Fruit fly (Drosophila melanogaster) whole organism, embryonic: Measurements from ENCODE around the gene Desat1.

Experiments used
- Adf1 ChIP-seq: fragments of 200-800 bp; sonication (Bioruptor generic); IDR thresholded peaks from 2 replicates; pipeline ENCODE4 v1.3.6; 2022; ENCODE audit warnings: missing biosample characterization, missing genetic modification characterization
- BEAF-32 ChIP-seq: fragments of 200-800 bp; sonication (Bioruptor generic); optimal IDR thresholded peaks from 3 replicates; lab custom pipeline; 2017; ENCODE audit warnings: missing biosample characterization, missing genetic modification characterization, mild to moderate bottlenecking, moderate library complexity, missing genetic modification reagents
- BtbVII ChIP-seq: fragments of 200-800 bp; sonication (Bioruptor generic); optimal IDR thresholded peaks from 3 replicates; lab custom pipeline; 2017; ENCODE audit warnings: missing biosample characterization, mild to moderate bottlenecking, missing genetic modification characterization
- C15 ChIP-seq: fragments of 200-800 bp; sonication (Bioruptor generic); IDR thresholded peaks from 3 replicates; pipeline ENCODE4 v1.3.6; 2022; ENCODE audit warnings: missing biosample characterization, missing genetic modification characterization
- CG10274 ChIP-seq: fragments of 200-800 bp; sonication (Bioruptor generic); optimal IDR thresholded peaks from 3 replicates; lab custom pipeline; 2017; ENCODE audit warnings: missing biosample characterization, mild to moderate bottlenecking, missing genetic modification characterization
- CG10654 ChIP-seq: fragments of 200-800 bp; sonication (Bioruptor generic); optimal IDR thresholded peaks from 2 replicates; lab custom pipeline; 2016; ENCODE audit warnings: missing biosample characterization, missing genetic modification characterization
- CG11723 ChIP-seq: fragments of 200-800 bp; sonication (Bioruptor generic); optimal IDR thresholded peaks from 2 replicates; lab custom pipeline; 2017; ENCODE audit warnings: missing biosample characterization, mild to moderate bottlenecking, missing genetic modification characterization
- CG12299 ChIP-seq: fragments of 200-800 bp; sonication (Bioruptor generic); optimal IDR thresholded peaks from 2 replicates; lab custom pipeline; 2018; ENCODE audit warnings: missing biosample characterization, mild to moderate bottlenecking, missing genetic modification characterization
- CG12391 ChIP-seq: fragments of 200-800 bp; sonication (Bioruptor generic); optimal IDR thresholded peaks from 3 replicates; lab custom pipeline; 2018; ENCODE audit warnings: missing biosample characterization, mild to moderate bottlenecking, missing genetic modification characterization, moderate library complexity
- CG13424 ChIP-seq: fragments of 200-800 bp; sonication (Bioruptor generic); optimal IDR thresholded peaks from 2 replicates; lab custom pipeline; 2019; ENCODE audit warnings: missing biosample characterization, mild to moderate bottlenecking, missing genetic modification characterization, moderate library complexity
- CG14014 ChIP-seq: fragments of 200-800 bp; sonication (Bioruptor generic); IDR thresholded peaks from 2 replicates; pipeline ENCODE4 v1.3.6; 2022; ENCODE audit warnings: missing biosample characterization, missing genetic modification characterization
- CG14441 ChIP-seq: fragments of 200-800 bp; sonication (Bioruptor generic); IDR thresholded peaks from 2 replicates; pipeline ENCODE4 v1.3.6; 2022; ENCODE audit warnings: missing biosample characterization, missing genetic modification characterization
- CG14965 ChIP-seq: fragments of 200-800 bp; sonication (Bioruptor generic); optimal IDR thresholded peaks from 2 replicates; lab custom pipeline; 2016; ENCODE audit warnings: missing biosample characterization, missing genetic modification characterization, borderline replicate concordance
- CG15073 ChIP-seq: fragments of 200-800 bp; sonication (Bioruptor generic); optimal IDR thresholded peaks from 2 replicates; lab custom pipeline; 2016; ENCODE audit warnings: missing biosample characterization, missing genetic modification characterization
- CG16815 ChIP-seq: fragments of 200-800 bp; sonication (Bioruptor generic); optimal IDR thresholded peaks from 3 replicates; lab custom pipeline; 2017; ENCODE audit warnings: missing biosample characterization, mild to moderate bottlenecking, missing genetic modification characterization
- CG17568 ChIP-seq: fragments of 200-800 bp; sonication (Bioruptor generic); optimal IDR thresholded peaks from 2 replicates; lab custom pipeline; 2018; ENCODE audit warnings: missing biosample characterization, mild to moderate bottlenecking, missing genetic modification characterization, moderate library complexity
- CG2678 ChIP-seq: fragments of 200-800 bp; sonication (Bioruptor generic); optimal IDR thresholded peaks from 3 replicates; lab custom pipeline; 2019; ENCODE audit warnings: missing biosample characterization, mild to moderate bottlenecking, missing genetic modification characterization, moderate library complexity
- CG30403 ChIP-seq: fragments of 200-800 bp; sonication (Bioruptor generic); optimal IDR thresholded peaks from 3 replicates; lab custom pipeline; 2016; ENCODE audit warnings: missing biosample characterization, missing genetic modification characterization
- CG3065 ChIP-seq: fragments of 200-800 bp; sonication (Bioruptor generic); optimal IDR thresholded peaks from 2 replicates; lab custom pipeline; 2016; ENCODE audit warnings: missing biosample characterization, missing genetic modification characterization
- CG3407 ChIP-seq: fragments of 200-800 bp; sonication (Bioruptor generic); optimal IDR thresholded peaks from 2 replicates; lab custom pipeline; 2018; ENCODE audit warnings: missing biosample characterization, mild to moderate bottlenecking, missing genetic modification characterization
- CG6683 ChIP-seq: fragments of 200-800 bp; sonication (Bioruptor generic); optimal IDR thresholded peaks from 2 replicates; lab custom pipeline; 2017; ENCODE audit warnings: missing biosample characterization, mild to moderate bottlenecking, missing genetic modification characterization, missing genetic modification reagents
- CG7745 ChIP-seq: fragments of 200-800 bp; sonication (Bioruptor generic); optimal IDR thresholded peaks from 2 replicates; lab custom pipeline; 2018; ENCODE audit warnings: missing biosample characterization, mild to moderate bottlenecking, missing genetic modification characterization, moderate library complexity
- CG8359 ChIP-seq: fragments of 200-800 bp; sonication (Bioruptor generic); optimal IDR thresholded peaks from 2 replicates; lab custom pipeline; 2017; ENCODE audit warnings: missing biosample characterization, mild to moderate bottlenecking, missing genetic modification characterization, borderline replicate concordance
- CG9437 ChIP-seq: fragments of 200-800 bp; sonication (Bioruptor generic); optimal IDR thresholded peaks from 2 replicates; lab custom pipeline; 2018; ENCODE audit warnings: missing biosample characterization, mild to moderate bottlenecking, missing genetic modification characterization
- D19A ChIP-seq: fragments of 200-800 bp; optimal IDR thresholded peaks from 3 replicates; lab custom pipeline; 2019; ENCODE audit warnings: missing biosample characterization, mild to moderate bottlenecking, missing genetic modification characterization, moderate library complexity
- D19B ChIP-seq: fragments of 200-800 bp; sonication (Bioruptor generic); optimal IDR thresholded peaks from 2 replicates; lab custom pipeline; 2017; ENCODE audit warnings: missing biosample characterization, mild to moderate bottlenecking, missing genetic modification characterization
- Dbx ChIP-seq: fragments of 200-800 bp; sonication (Bioruptor generic); IDR thresholded peaks from 3 replicates; pipeline ENCODE4 v1.3.6; 2022; ENCODE audit warnings: missing biosample characterization, missing genetic modification characterization
- Dek ChIP-seq: fragments of 200-800 bp; sonication (Bioruptor generic); optimal IDR thresholded peaks from 3 replicates; lab custom pipeline; 2019; ENCODE audit warnings: missing biosample characterization, mild to moderate bottlenecking, missing genetic modification characterization, moderate library complexity
- Fer3 ChIP-seq: fragments of 200-800 bp; sonication (Bioruptor generic); optimal IDR thresholded peaks from 2 replicates; lab custom pipeline; 2018; ENCODE audit warnings: missing biosample characterization, mild to moderate bottlenecking, missing genetic modification characterization, moderate library complexity
- HmgD ChIP-seq: fragments of 200-800 bp; sonication (Bioruptor generic); optimal IDR thresholded peaks from 3 replicates; lab custom pipeline; 2016; ENCODE audit warnings: missing biosample characterization, missing genetic modification characterization
- Hr51 ChIP-seq, 2 experiments: fragments of 200-800 bp; sonication (Bioruptor generic); optimal IDR thresholded peaks; 2 replicates in 1 of 2; 3 replicates in 1 of 2; lab custom pipeline; 2016 to 2018; ENCODE audit warnings: missing biosample characterization in 2 of 2, missing genetic modification characterization in 2 of 2, mild to moderate bottlenecking in 1 of 2, moderate library complexity in 1 of 2
- NfI ChIP-seq: fragments of 200-800 bp; sonication (Bioruptor generic); optimal IDR thresholded peaks from 3 replicates; lab custom pipeline; 2018; ENCODE audit warnings: missing biosample characterization, mild to moderate bottlenecking, missing genetic modification characterization, moderate library complexity
- Sry-β ChIP-seq: fragments of 200-800 bp; sonication (Bioruptor generic); optimal IDR thresholded peaks from 2 replicates; lab custom pipeline; 2018; ENCODE audit warnings: missing biosample characterization, mild to moderate bottlenecking, missing genetic modification characterization, moderate library complexity
- Ssrp ChIP-seq: fragments of 200-800 bp; sonication (Bioruptor generic); optimal IDR thresholded peaks from 2 replicates; lab custom pipeline; 2018; ENCODE audit warnings: missing biosample characterization, mild to moderate bottlenecking, missing genetic modification characterization, moderate library complexity
- Stat92E ChIP-seq, 3 experiments: fragments of >200 bp in 2 of 3; fragments of 200-800 bp in 1 of 3; sonication (Bioruptor generic) in 1 of 3; optimal IDR thresholded peaks; 2 replicates each; lab custom pipeline; 2017 to 2019; ENCODE audit warnings: missing biosample characterization in 3 of 3, missing genetic modification characterization in 3 of 3, mild to moderate bottlenecking in 1 of 3, moderate library complexity in 1 of 3
- gem ChIP-seq: fragments of 200-800 bp; sonication (Bioruptor generic); optimal IDR thresholded peaks from 2 replicates; lab custom pipeline; 2019; ENCODE audit warnings: missing biosample characterization, mild to moderate bottlenecking, missing genetic modification characterization, moderate library complexity
- grn ChIP-seq: fragments of 200-800 bp; sonication (Bioruptor generic); optimal IDR thresholded peaks from 3 replicates; lab custom pipeline; 2017; ENCODE audit warnings: missing biosample characterization, missing genetic modification characterization
- gsb ChIP-seq: fragments of 200-800 bp; sonication (Bioruptor generic); IDR thresholded peaks from 2 replicates; pipeline ENCODE4 v1.3.6; 2022; ENCODE audit warnings: missing biosample characterization, missing genetic modification characterization
- h ChIP-seq: fragments of >200 bp; optimal IDR thresholded peaks from 2 replicates; lab custom pipeline; 2017
- insv ChIP-seq, 2 experiments: fragments of 200-800 bp; sonication (Bioruptor generic); optimal IDR thresholded peaks; 3 replicates each; lab custom pipeline; 2016 to 2018; ENCODE audit warnings: missing biosample characterization in 2 of 2, missing genetic modification characterization in 2 of 2
- lmd ChIP-seq: fragments of 200-800 bp; sonication (Bioruptor generic); IDR thresholded peaks from 2 replicates; pipeline ENCODE4 v1.3.6; 2022; ENCODE audit warnings: missing biosample characterization, missing genetic modification characterization
- nom ChIP-seq: fragments of 200-800 bp; sonication (Bioruptor generic); optimal IDR thresholded peaks from 2 replicates; lab custom pipeline; 2017; ENCODE audit warnings: missing biosample characterization, missing genetic modification characterization, mild to moderate bottlenecking, moderate library complexity, missing genetic modification reagents
- org-1 ChIP-seq: fragments of 200-800 bp; sonication (Bioruptor generic); optimal IDR thresholded peaks from 2 replicates; lab custom pipeline; 2017; ENCODE audit warnings: missing biosample characterization, missing genetic modification characterization
- pan ChIP-seq, 4 experiments: fragments of >200 bp in 3 of 4; fragments of 200-800 bp in 1 of 4; sonication (Bioruptor generic) in 1 of 4; optimal IDR thresholded peaks in 3 of 4; IDR thresholded peaks in 1 of 4; 2 replicates each; pipeline versions ENCODE4 v1.3.6 to Lab custom; 2017 to 2022; ENCODE audit warnings: missing biosample characterization in 2 of 4, missing genetic modification characterization in 2 of 4, mixed read lengths in 1 of 4
- run ChIP-seq: fragments of 200-800 bp; sonication (Bioruptor generic); optimal IDR thresholded peaks from 3 replicates; lab custom pipeline; 2018; ENCODE audit warnings: missing biosample characterization, mild to moderate bottlenecking, missing genetic modification characterization
- tgo ChIP-seq: fragments of 200-800 bp; sonication (Bioruptor generic); IDR thresholded peaks from 3 replicates; pipeline ENCODE4 v1.3.6; 2022; ENCODE audit warnings: missing biosample characterization, missing genetic modification characterization
- wdn ChIP-seq: fragments of 200-800 bp; sonication (Bioruptor generic); IDR thresholded peaks from 2 replicates; pipeline ENCODE4 v1.3.6; 2022; ENCODE audit warnings: missing biosample characterization, missing genetic modification characterization
- wek ChIP-seq: fragments of 200-800 bp; sonication (Bioruptor generic); optimal IDR thresholded peaks from 3 replicates; lab custom pipeline; 2018; ENCODE audit warnings: missing biosample characterization, mild to moderate bottlenecking, missing genetic modification characterization, moderate library complexity
- yki ChIP-seq: fragments of >200 bp; optimal IDR thresholded peaks from 3 replicates; lab custom pipeline; 2018

Gene Desat1

dm6 chr3R:12439401-12440143, at the start of gene Desat1 (continued):
- TF ChIP-seq C15 (GFP tag; lab: Robert Waterston, UW): no peak
- peak; percentile 11 for TF ChIP-seq gem (tag; lab: Kevin White, UChicago)
- TF ChIP-seq CG9437 (GFP tag; lab: Kevin White, UChicago): no peak
- peak; percentile 88 for TF ChIP-seq BEAF-32 (GFP tag; lab: Kevin White, UChicago)
- no peak for TF ChIP-seq CG15073 (GFP tag; lab: Kevin White, UChicago)
- TF ChIP-seq CG12391 (tag; lab: Kevin White, UChicago): peak; percentile 20
- no peak for TF ChIP-seq run (tag; lab: Kevin White, UChicago)
- TF ChIP-seq CG10654 (GFP tag; lab: Kevin White, UChicago): no peak
- no peak for TF ChIP-seq CG6683 (GFP tag; lab: Kevin White, UChicago)
- no peak for TF ChIP-seq org-1 (GFP tag; lab: Kevin White, UChicago)
- no peak for TF ChIP-seq nom
- TF ChIP-seq CG10274 (GFP tag; lab: Kevin White, UChicago): no peak
- no peak for TF ChIP-seq HmgD (GFP tag; lab: Kevin White, UChicago)
- TF ChIP-seq Fer3 (tag; lab: Kevin White, UChicago): no peak
- peak in 1 of 3 experiments; percentile 41 for TF ChIP-seq Stat92E (GFP tag; optimal IDR thresholded peaks at IDR 0.05; lab: Kevin White, UChicago)
- no peak for TF ChIP-seq CG3407
- peak; percentile 55 for TF ChIP-seq D19A (tag; lab: Kevin White, UChicago)
- TF ChIP-seq yki (lab: Kevin White, UChicago): no peak
- no peak for TF ChIP-seq Dbx (GFP tag; lab: Robert Waterston, UW)
- TF ChIP-seq Ssrp (tag; lab: Kevin White, UChicago): no peak
- TF ChIP-seq Hr51 (GFP tag; optimal IDR thresholded peaks at IDR 0.05; lab: Kevin White, UChicago): no peak
- TF ChIP-seq CG8359 (GFP tag; lab: Kevin White, UChicago): no peak
- TF ChIP-seq grn (GFP tag; lab: Kevin White, UChicago): no peak
- TF ChIP-seq CG7745 (tag; lab: Kevin White, UChicago): no peak
- TF ChIP-seq CG14014 (GFP tag; lab: Robert Waterston, UW): no peak
- TF ChIP-seq Dek (tag; lab: Kevin White, UChicago): no peak
- TF ChIP-seq pan (optimal IDR thresholded peaks at IDR 0.05; lab: Kevin White, UChicago): no peak
- no peak for TF ChIP-seq pan (GFP tag; optimal IDR thresholded peaks at IDR 0.05 in 1 of 2, IDR thresholded peaks at IDR 0.05 in 1 of 2)
- TF ChIP-seq gsb (GFP tag; lab: Robert Waterston, UW): no peak
- TF ChIP-seq CG12299 (tag; lab: Kevin White, UChicago): no peak
- no peak for TF ChIP-seq NfI
- TF ChIP-seq CG14441: no peak
- TF ChIP-seq CG14965 (GFP tag; lab: Kevin White, UChicago): no peak
- TF ChIP-seq CG2678 (tag; lab: Kevin White, UChicago): no peak
- no peak for TF ChIP-seq CG13424 (tag; lab: Kevin White, UChicago)
- no peak for TF ChIP-seq Adf1 (GFP tag; lab: Robert Waterston, UW)
- no peak for TF ChIP-seq wdn
- no peak for TF ChIP-seq D19B
- no peak for TF ChIP-seq tgo
- no peak for TF ChIP-seq CG16815 (GFP tag; lab: Kevin White, UChicago)
- TF ChIP-seq CG30403 (GFP tag; lab: Kevin White, UChicago): peak; percentile 8
- no peak for TF ChIP-seq wek
- peak; percentile 46 for TF ChIP-seq BtbVII (GFP tag; lab: Kevin White, UChicago)
- peak; percentile 86 to 97 for TF ChIP-seq insv (GFP tag; optimal IDR thresholded peaks at IDR 0.05; lab: Kevin White, UChicago)
- no peak for TF ChIP-seq CG17568 (GFP tag; lab: Kevin White, UChicago)
- no peak for TF ChIP-seq CG3065 (GFP tag; lab: Kevin White, UChicago)
- peak; percentile 55 for TF ChIP-seq Sry-β (GFP tag; lab: Kevin White, UChicago)
- TF ChIP-seq h: no peak
- no peak for TF ChIP-seq lmd
- no peak for TF ChIP-seq CG11723 (GFP tag; lab: Kevin White, UChicago)
